Fruit fly (Drosophila melanogaster): ENCODE measurements around the gene DCTN6-p27.

dm6 chr2L:19126888-19127287 lies 5.2 kb upstream of the DCTN6-p27 start:
- TF ChIP-seq Myc (optimal IDR thresholded peaks at IDR 0.05) (peak; percentile 98), pan (optimal IDR thresholded peaks at IDR 0.05) (no peak), HLH106 (tag; optimal IDR thresholded peaks at IDR 0.05) (peak; percentile 70), OdsH (GFP tag; optimal IDR thresholded peaks at IDR 0.05) (peak; percentile 5), usp (GFP tag; optimal IDR thresholded peaks at IDR 0.05) (no peak), psq (GFP tag; optimal IDR thresholded peaks at IDR 0.05) (peak; percentile 59), h (GFP tag; optimal IDR thresholded peaks at IDR 0.05) (no peak), Hr78 (GFP tag; optimal IDR thresholded peaks at IDR 0.05) (no peak), dsf (GFP tag; optimal IDR thresholded peaks at IDR 0.05; ENCODE audit: borderline replicate concordance) (no peak), CG32264 (GFP tag; optimal IDR thresholded peaks at IDR 0.05) (no peak), CG9705 (GFP tag; optimal IDR thresholded peaks at IDR 0.05) (peak; percentile 54), Mio (GFP tag; optimal IDR thresholded peaks at IDR 0.05) (no peak)
